Fruit fly (Drosophila melanogaster): ENCODE measurements around the gene Eato.

dm6 chr2L:13770884-13771283 lies 13.0 kb upstream of the Eato start:
- no peak for TF ChIP-seq CG13204 (GFP tag; optimal IDR thresholded peaks at IDR 0.05)
- no peak for TF ChIP-seq CG9948 (tag; optimal IDR thresholded peaks at IDR 0.05)
- no peak for TF ChIP-seq CG32121 (GFP tag; IDR thresholded peaks at IDR 0.05)
- TF ChIP-seq CG17806 (tag; optimal IDR thresholded peaks at IDR 0.05): no peak
- no peak for TF ChIP-seq gl (tag; optimal IDR thresholded peaks at IDR 0.05)
- TF ChIP-seq CG10348 (GFP tag; IDR thresholded peaks at IDR 0.05): no peak
- no peak for TF ChIP-seq EcR (GFP tag; optimal IDR thresholded peaks at IDR 0.05)
- TF ChIP-seq Pif1A (GFP tag; optimal IDR thresholded peaks at IDR 0.05): no peak
- TF ChIP-seq CG15710 (tag; optimal IDR thresholded peaks at IDR 0.05): no peak
- no peak for TF ChIP-seq CG12605 (GFP tag; IDR thresholded peaks at IDR 0.05)
- no peak for TF ChIP-seq rn (GFP tag; IDR thresholded peaks at IDR 0.05)
- no peak for TF ChIP-seq Snoo (tag; optimal IDR thresholded peaks at IDR 0.05)
- no peak for TF ChIP-seq CG14655 (GFP tag; optimal IDR thresholded peaks at IDR 0.05)
- TF ChIP-seq CG4496 (GFP tag; IDR thresholded peaks at IDR 0.05): no peak
